Worm (Caenorhabditis elegans): ENCODE measurements around the gene elmd-1.

elmd-1 gene

DNA sequence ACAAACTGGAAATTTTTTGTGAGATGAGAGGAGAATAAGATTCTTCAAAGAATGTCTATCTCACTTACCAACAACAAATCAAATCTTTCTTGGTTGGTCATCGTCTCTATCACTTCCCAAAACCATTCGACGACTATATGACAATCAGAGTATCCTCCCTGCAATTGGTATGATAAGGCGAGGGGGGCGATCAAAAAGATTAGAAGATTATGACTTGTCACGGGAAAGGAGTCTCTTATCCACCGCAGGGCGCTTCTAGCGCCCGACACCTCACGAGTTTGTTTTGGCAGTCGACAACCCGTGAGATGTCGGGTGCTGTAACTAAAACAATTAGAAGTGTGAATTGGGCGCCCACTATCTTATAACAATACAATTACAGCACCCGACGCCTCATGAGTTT is 12.0 kb upstream of the elmd-1 start:
- TF ChIP-seq W03F9.2 (tag; optimal IDR thresholded peaks at IDR 0.05) = no peak
- TF ChIP-seq him-1 (tag; optimal IDR thresholded peaks at IDR 0.05) = no peak
- no peak for TF ChIP-seq dao-5 (tag; optimal IDR thresholded peaks at IDR 0.05)

DNA sequence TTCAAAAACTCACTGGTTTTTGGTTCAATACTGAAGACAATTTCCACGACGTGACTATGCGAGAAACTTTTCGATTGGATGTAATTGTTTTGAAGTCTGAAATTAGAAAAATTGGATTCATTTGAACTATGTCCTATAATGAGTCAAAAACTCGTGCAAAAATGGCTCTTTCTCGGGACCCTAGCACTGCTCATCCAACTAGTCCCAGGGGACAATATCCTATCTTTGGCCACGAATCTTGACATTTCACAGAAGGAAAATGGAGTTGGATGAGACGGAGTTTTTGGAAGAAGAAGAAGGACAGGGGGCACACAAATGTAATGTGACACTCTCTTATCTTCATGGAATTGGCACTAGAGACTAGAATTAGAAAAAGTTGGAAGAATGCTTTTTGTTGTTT is 7.9 kb upstream of the elmd-1 start:
- TF ChIP-seq him-1 (tag; optimal IDR thresholded peaks at IDR 0.05) (no peak), W03F9.2 (tag; optimal IDR thresholded peaks at IDR 0.05) (no peak), dao-5 (tag; optimal IDR thresholded peaks at IDR 0.05) (no peak)

DNA sequence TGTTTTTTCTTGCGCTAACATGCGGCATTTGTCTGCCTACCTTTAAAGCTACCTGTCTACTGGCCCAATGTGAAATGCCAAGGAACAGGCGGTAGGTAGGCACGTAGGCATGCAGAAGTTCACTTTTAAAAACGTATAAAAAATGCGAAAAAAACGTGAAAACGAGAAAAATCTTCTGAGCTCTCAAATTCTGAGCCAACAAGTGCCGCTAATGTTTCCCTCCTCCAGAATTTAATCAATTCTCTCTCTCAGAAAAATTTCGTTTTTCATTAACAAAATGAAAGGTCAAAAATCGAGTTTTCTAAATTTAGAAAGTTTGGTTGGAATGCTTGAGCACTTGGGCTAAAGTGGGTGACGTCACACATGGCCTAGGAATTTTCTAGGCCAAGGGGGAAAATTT is 7.3 kb upstream of the elmd-1 start:
- TF ChIP-seq W03F9.2 (tag; optimal IDR thresholded peaks at IDR 0.05) (no peak), him-1 (tag; optimal IDR thresholded peaks at IDR 0.05) (no peak), dao-5 (tag; optimal IDR thresholded peaks at IDR 0.05) (no peak)

DNA sequence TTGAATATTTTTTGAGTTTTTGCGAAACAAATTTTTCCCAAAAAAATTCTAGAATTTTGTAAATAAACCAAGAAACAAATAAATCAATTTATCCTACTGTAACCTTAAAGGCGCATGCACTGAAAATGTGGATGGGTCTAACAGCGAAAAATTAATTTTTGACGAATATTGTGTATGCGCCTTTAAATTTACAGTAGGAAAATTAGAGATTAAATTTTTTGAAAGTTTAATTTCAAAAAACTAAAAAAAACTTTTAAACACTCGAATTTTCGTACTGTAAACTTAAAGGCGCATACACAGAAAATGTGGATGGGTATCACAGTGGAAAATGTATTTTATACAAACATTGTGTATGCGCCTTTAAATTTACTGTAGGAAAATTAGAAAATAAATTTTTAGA is 425 bp downstream of the elmd-1 start:
- no peak for TF ChIP-seq dao-5 (tag; optimal IDR thresholded peaks at IDR 0.05)
- TF ChIP-seq W03F9.2 (tag; optimal IDR thresholded peaks at IDR 0.05) = peak; percentile 54

DNA sequence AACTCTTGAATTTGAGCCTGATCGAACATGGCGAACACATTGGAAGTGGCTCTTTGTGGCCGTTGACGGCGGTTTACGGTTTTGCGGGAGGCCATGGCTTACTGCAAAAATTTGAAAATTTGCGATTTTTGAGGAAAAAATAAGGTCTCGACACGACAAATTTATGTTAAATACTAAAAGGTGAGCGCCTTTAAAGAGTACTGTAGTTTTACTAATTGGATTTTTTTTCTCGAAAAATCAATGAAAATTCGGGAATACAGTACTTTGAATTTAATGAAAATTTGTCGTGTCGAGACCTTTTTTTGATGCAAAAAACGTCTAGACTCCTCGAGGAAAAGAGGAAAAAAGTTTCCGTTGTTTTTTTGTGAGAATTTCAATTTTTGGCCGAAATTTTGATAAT is 4.0 kb downstream of the elmd-1 start, which contains the start of gene mlc-4:
Gene mlc-4, minus strand, starts transcription at position 101 of the 400 bp plus-strand sequence.
- TF ChIP-seq him-1 (tag; optimal IDR thresholded peaks at IDR 0.05) = no peak
- TF ChIP-seq W03F9.2 (tag; optimal IDR thresholded peaks at IDR 0.05) = no peak
- TF ChIP-seq dao-5 (tag; optimal IDR thresholded peaks at IDR 0.05) = no peak

DNA sequence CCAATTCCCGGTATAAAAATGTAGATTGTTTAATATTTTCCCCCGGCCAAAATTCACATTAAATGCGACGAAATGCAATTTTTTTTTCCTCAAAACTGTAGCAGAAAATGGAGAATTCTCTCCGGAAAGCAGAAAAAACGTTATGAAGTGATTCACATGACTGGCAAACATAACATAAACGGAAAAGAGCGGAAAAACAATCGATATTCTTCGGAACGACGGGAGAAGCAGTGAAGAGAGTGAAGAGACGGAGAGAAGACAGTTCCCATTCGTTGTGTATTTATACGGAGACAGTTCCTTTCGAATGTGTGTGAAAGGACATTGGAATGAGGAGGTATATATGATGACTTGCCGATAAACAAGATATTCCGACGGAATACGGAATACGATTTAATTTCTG is 5.4 kb downstream of the elmd-1 start:
- TF ChIP-seq him-1 (tag; optimal IDR thresholded peaks at IDR 0.05) = no peak
- no peak for TF ChIP-seq dao-5 (tag; optimal IDR thresholded peaks at IDR 0.05)
- TF ChIP-seq W03F9.2 (tag; optimal IDR thresholded peaks at IDR 0.05) = no peak

DNA sequence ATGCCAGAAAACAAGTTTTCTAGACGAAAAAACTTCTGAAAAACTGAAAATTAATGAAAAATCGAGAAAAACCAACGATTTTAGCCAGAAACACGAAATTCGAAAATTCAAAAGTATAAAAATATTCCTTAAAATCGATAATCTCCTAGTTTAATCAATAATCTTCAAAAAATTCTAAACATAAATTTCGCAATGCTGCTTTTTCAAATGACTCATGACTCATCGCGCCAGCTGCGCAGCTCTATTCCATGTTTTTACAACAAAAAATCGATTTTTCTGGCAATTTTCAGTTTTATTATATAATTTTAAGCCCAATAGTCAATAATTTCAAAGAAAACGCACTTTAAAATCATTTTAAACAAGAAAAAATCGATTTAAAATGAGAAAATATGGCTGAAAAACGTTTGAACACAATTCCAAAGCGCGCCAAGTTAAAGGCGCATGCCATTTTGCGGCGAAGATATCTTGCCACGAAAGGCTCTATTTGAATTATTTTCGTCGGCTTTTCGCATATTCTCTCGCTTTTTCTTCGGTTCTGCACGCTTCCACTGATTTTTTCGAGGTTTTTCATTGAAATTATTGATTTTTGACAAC is 6.3 kb downstream of the elmd-1 start, which contains the start of gene cri-3:
Gene cri-3, plus strand, starts transcription at position 482 of the 594 bp plus-strand sequence.
- no peak for TF ChIP-seq dao-5 (tag; optimal IDR thresholded peaks at IDR 0.05)

DNA sequence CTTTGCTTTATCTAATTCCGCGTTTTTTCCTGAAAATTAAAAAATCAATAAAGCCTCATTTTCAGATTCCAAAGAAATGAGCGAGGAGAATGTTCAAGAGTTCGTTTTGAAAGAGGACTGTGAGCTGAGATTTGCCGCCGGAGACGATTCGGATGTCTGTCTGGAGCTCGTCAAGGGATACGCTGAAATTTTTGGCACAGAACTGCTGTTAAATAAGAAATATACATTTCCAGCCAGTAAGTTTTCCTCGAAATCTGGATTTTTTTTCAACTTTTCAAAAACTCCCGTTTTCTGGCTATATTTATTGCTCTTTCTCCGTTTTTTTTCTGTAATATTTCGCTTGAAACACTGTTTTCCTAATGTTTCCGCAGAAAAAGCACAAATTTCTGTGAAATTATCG is 8.0 kb downstream of the elmd-1 start, which contains the start of gene clpf-1:
Gene clpf-1, plus strand, starts transcription at position 66 of the 400 bp plus-strand sequence.
- TF ChIP-seq him-1 (tag; optimal IDR thresholded peaks at IDR 0.05) (no peak), W03F9.2 (tag; optimal IDR thresholded peaks at IDR 0.05) (no peak)

DNA sequence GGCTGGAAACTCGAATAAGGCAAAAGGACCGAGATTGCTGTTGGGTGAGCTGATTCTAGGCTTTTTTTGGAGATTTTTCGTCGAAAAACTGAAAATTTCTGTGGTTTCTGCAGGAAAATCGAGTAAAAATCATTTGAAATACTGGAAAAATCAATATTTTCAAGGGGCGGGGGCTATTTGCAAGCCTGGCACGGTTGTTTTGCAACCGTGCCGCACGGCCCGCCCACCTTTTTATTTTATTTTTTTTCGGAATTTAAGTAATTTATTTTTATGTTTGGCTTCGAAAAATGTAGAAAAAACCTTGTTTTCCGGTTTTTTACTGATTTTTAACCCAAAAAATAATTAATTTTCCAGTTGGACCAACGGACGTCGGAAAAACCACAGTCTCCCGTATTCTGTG is 8.8 kb downstream of the elmd-1 start:
- no peak for TF ChIP-seq dao-5 (tag; optimal IDR thresholded peaks at IDR 0.05)
- peak; percentile 28 for TF ChIP-seq W03F9.2 (tag; optimal IDR thresholded peaks at IDR 0.05)
- TF ChIP-seq him-1 (tag; optimal IDR thresholded peaks at IDR 0.05) = no peak

DNA sequence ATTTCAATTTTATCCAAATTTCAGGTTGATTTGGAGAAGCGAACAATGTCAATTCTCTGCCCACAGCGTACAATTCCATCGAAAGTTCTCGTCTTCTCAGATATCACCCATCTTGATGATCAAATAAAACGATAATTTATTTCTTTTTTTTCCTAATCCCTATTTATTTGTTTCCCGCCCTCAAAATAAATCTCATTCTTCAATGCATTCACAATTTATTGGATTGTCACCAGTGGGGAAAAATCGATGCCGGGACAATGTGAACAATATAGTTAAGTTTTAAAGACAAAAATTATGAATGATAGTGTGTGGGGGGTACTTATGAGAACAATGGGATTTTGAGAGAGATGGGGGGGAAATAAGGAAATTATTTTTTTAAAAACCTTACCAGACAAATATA is 10.7 kb downstream of the elmd-1 start:
- TF ChIP-seq dao-5 (tag; optimal IDR thresholded peaks at IDR 0.05) (no peak), him-1 (tag; optimal IDR thresholded peaks at IDR 0.05) (no peak), W03F9.2 (tag; optimal IDR thresholded peaks at IDR 0.05) (no peak)

DNA sequence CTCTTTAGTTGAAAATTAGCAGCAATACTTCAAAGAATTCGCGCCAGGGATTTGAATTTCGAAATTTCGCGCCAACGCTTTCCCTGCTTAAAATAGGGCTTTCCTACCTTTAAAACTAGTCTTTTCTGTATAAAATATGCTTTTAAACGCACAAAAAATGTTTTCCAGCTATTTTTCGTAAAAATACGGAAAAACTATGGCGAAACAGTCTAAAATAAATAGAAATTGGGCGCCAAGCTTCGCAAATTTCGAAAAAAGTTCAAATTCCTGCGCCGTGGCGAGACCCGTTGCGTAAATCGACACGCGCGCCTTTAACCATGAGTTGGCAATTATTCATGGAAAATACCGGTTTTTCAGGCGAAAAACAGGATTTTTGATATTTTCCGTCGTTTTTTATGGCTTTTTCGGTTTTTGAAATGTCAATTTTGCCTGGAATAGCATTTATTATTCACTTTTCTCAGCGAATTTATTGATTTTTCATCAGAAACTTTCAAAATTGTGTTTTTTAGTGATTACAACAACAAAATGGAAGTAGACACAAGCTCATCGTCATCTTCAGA is 14.7 kb downstream of the elmd-1 start, which contains the start of the genes npp-9 and F59A2.5:
Gene npp-9, minus strand, starts transcription at position 126 of the 560 bp plus-strand sequence.
Gene F59A2.5, plus strand, starts transcription at position 510 of the 560 bp plus-strand sequence.
- TF ChIP-seq W03F9.2 (tag; optimal IDR thresholded peaks at IDR 0.05) (peak; percentile 52), dao-5 (tag; optimal IDR thresholded peaks at IDR 0.05) (no peak)

DNA sequence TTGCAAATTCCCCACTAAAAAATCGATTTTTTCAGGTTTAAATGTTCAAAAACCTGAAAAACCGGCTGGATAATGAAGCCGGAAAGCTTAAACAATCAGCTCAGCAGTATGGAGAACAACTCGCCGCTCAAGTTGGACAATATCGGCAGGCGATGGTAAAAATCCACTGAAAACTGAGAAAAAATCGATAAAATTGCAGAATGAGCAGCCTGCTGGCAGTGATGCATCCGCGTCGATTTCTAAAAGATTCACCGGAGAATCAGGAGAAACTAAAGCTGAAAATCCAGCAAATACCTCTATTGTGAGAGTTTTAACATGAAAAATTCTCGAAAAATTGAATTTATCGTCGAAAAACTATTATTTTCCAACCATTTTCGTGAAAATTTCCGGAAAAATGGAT is 15.8 kb downstream of the elmd-1 start, which contains the start of gene golg-4:
Gene golg-4, plus strand, starts transcription at position 34 of the 400 bp plus-strand sequence.
- TF ChIP-seq W03F9.2 (tag; optimal IDR thresholded peaks at IDR 0.05) (no peak), him-1 (tag; optimal IDR thresholded peaks at IDR 0.05) (no peak), dao-5 (tag; optimal IDR thresholded peaks at IDR 0.05) (no peak)

DNA sequence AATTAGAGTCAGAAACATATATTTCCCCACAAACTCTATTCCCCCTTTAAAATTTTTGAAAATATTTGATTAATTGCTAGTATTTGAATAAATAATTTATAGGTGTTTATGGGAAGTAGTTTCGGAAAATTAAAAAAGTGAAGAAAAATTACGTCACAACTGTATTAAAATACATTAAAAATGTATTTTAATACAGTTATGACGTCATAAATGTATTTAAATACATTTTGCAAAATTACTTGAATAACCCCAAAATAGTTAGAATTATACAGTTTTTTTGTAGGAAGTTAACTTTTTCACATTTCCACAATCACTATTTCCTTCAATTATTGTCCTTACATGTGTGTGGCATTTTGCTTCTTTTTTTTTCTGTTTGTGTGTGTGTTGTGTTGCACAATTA is 23.7 kb downstream of the elmd-1 start:
- no peak for TF ChIP-seq him-1 (tag; optimal IDR thresholded peaks at IDR 0.05)
- TF ChIP-seq W03F9.2 (tag; optimal IDR thresholded peaks at IDR 0.05) = no peak
- no peak for TF ChIP-seq dao-5 (tag; optimal IDR thresholded peaks at IDR 0.05)

DNA sequence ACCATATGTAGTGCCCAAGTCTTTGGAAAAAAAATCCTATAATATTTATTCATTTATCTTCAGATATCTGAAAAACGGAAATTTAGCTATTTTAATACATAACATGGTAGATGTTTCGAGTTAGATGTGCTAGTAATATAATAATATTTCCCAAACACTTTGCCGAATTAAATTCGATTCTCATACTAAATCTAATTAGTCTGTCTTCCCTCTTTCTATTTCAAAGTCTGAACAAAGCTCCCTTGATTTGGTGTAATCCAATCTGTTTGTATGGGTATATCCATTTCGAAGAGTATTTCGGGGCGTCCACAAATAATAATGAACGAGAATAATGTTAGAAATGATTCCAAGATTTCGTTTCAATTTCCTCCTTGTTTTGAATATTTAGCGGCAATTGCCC is 24.7 kb downstream of the elmd-1 start:
- no peak for TF ChIP-seq him-1 (tag; optimal IDR thresholded peaks at IDR 0.05)
- TF ChIP-seq dao-5 (tag; optimal IDR thresholded peaks at IDR 0.05) = no peak
- no peak for TF ChIP-seq W03F9.2 (tag; optimal IDR thresholded peaks at IDR 0.05)

DNA sequence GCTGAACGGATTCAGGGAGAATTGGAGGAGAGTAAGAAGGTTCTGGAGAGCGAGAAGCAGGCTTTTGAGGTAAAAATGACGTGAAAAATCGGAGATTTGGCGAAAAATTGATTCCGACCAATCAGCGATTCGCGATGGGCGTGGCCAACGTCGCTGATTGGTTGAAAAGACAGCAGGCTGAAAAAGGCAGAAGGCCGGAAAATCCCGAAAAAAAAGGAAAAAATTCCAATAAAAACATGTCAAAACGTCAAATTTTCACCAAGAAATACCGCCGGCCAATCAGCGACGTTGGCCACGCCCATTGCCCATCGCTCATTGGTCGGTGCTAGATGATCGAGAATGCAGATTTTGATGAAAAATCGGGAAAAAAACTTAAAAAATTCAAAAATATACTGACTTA is 27.7 kb downstream of the elmd-1 start:
- TF ChIP-seq dao-5 (tag; optimal IDR thresholded peaks at IDR 0.05) (no peak), W03F9.2 (tag; optimal IDR thresholded peaks at IDR 0.05) (no peak), him-1 (tag; optimal IDR thresholded peaks at IDR 0.05) (no peak)

Measured in whole organism, L4/young adult.